Fruit fly (Drosophila melanogaster): ENCODE measurements around the gene vnc.

DNA sequence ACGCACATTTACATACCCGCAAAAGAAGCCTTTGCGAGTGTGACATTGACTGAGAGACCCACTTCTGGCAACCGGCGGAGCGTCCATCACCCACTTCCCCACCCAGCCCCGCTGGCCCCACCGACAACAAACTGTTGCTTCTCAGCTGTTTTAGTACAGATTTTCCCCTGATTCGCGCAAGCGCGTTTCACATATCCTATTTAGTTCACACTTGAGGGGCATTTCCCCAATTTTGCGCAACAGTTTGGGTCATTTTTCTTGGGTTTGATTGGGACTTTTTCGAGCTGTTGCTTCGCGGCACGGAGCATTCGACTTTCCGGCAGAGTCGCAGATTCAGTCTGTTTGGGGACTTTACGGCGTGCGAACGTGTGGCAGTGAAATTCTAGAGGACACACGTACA is 44.9 kb upstream of the vnc start:
- TF ChIP-seq CG14667 (GFP tag; IDR thresholded peaks at IDR 0.05) (no peak), psq (GFP tag; optimal IDR thresholded peaks at IDR 0.05) (no peak), Mes4 (GFP tag; optimal IDR thresholded peaks at IDR 0.05) (no peak)

Measured in whole organism, embryonic.